Fruit fly (Drosophila melanogaster): Measurements from ENCODE around the gene alpha4GT1.

Gene alpha4GT1

dm6 chr2L:2987681-2988381 lies 35.1 kb downstream of the alpha4GT1 start, which contains the start of the genes Chd1 and Bem46:
Gene Chd1, minus strand, starts transcription at chr2L:2987723.
Gene Bem46, plus strand, starts transcription at chr2L:2988116.
- TF ChIP-seq CG17801 (GFP tag; optimal IDR thresholded peaks at IDR 0.05; ENCODE audit: partially characterized antibody): peak; percentile 79

dm6 chr2L:2986776-2987175 lies 36.2 kb downstream of the alpha4GT1 start:
- TF ChIP-seq CG17801 (GFP tag; optimal IDR thresholded peaks at IDR 0.05; ENCODE audit: partially characterized antibody): no peak

dm6 chr2L:2979091-2979490 lies 43.9 kb downstream of the alpha4GT1 start, which contains the start of gene CG9643:
Gene CG9643, minus strand, starts transcription at chr2L:2979288.
- no peak for TF ChIP-seq CG17801 (GFP tag; optimal IDR thresholded peaks at IDR 0.05; ENCODE audit: partially characterized antibody)

- TF ChIP-seq CG17801 (GFP tag; optimal IDR thresholded peaks at IDR 0.05; ENCODE audit: partially characterized antibody): peak; percentile 74
Observed at dm6 chr2L:2976829-2977228, 46.1 kb downstream of the alpha4GT1 start, which contains the start of the genes CG9641 and CG3165. Gene CG9641, minus strand, starts transcription at chr2L:2976862. Gene CG3165, plus strand, starts transcription at chr2L:2977122.

- TF ChIP-seq CG17801 (GFP tag; optimal IDR thresholded peaks at IDR 0.05; ENCODE audit: partially characterized antibody): peak; percentile 82
Observed at dm6 chr2L:2972439-2972936, 50.5 kb downstream of the alpha4GT1 start, which contains the start of the genes Rrp1 and gammaTub23C. Gene Rrp1, minus strand, starts transcription at chr2L:2972508. Gene gammaTub23C, plus strand, starts transcription at chr2L:2972891.
